Worm (Caenorhabditis elegans): Measurements from ENCODE around the gene nhr-11.

Gene nhr-11

ce11 chrIV:9040393-9040792 lies 29.4 kb upstream of the nhr-11 start, which contains the start of gene Y73F4A.3:
Gene Y73F4A.3 (minus strand): TSS chrIV:9040493.
- TF ChIP-seq snpc-4 (tag; optimal IDR thresholded peaks at IDR 0.05) (no peak), pha-4 (tag; optimal IDR thresholded peaks at IDR 0.05) (peak; percentile 62), fos-1 (tag; optimal IDR thresholded peaks at IDR 0.05) (no peak)

DNA sequence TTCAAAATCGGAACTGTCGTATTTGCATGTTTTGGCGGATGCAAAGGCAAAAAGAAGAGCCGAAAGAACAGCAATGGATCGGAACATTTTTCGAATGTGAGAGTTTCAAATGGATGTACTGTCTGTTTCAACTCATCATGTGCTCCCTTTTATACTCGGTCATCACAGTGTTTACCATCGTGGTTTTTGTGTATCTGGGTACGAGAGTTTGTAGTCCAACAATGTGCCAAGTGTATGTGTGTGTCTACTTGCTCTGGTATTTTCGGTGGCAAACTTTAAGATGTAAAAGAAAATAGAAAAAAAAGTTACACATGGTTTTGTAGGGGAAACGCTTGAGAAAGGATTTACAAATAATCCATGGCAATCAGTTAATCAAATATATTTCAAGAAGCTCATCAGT lies 26.6 kb upstream of the nhr-11 start, which contains the start of gene Y73F4A.2:
TSS of gene Y73F4A.2 (minus strand) at position 124 of the 400 bp plus-strand sequence.
- no peak for TF ChIP-seq nhr-25 (tag; optimal IDR thresholded peaks at IDR 0.05)
- TF ChIP-seq pha-4 (tag; optimal IDR thresholded peaks at IDR 0.05), result peak; percentile 86

ce11 chrIV:9045252-9045651 lies 24.6 kb upstream of the nhr-11 start, which contains the start of gene Y73F4A.1:
Gene Y73F4A.1 (minus strand): TSS chrIV:9045352.
- TF ChIP-seq snpc-4 (tag; optimal IDR thresholded peaks at IDR 0.05), result no peak
- TF ChIP-seq fkh-2 (tag; optimal IDR thresholded peaks at IDR 0.05), result no peak
- TF ChIP-seq nhr-11 (tag; optimal IDR thresholded peaks at IDR 0.05), result no peak
- no peak for TF ChIP-seq nhr-237 (tag; optimal IDR thresholded peaks at IDR 0.05)

ce11 chrIV:9051036-9051435 lies 18.8 kb upstream of the nhr-11 start:
- no peak for TF ChIP-seq fkh-2 (tag; optimal IDR thresholded peaks at IDR 0.05)
- no peak for TF ChIP-seq sea-2 (GFP tag; optimal IDR thresholded peaks at IDR 0.05)
- TF ChIP-seq nhr-25 (tag; optimal IDR thresholded peaks at IDR 0.05), result no peak
- no peak for TF ChIP-seq egl-5 (tag; optimal IDR thresholded peaks at IDR 0.05)
- TF ChIP-seq ama-1 (optimal IDR thresholded peaks at IDR 0.05), result no peak
- no peak for TF ChIP-seq nhr-23 (tag; optimal IDR thresholded peaks at IDR 0.05)
- no peak for TF ChIP-seq nhr-76 (tag; optimal IDR thresholded peaks at IDR 0.05)
- no peak for TF ChIP-seq nhr-67 (tag; optimal IDR thresholded peaks at IDR 0.05)
- no peak for TF ChIP-seq nhr-43 (tag; optimal IDR thresholded peaks at IDR 0.05; ENCODE audit: poor library complexity, severe bottlenecking)
- TF ChIP-seq mml-1 (tag; optimal IDR thresholded peaks at IDR 0.05), result no peak
- no peak for TF ChIP-seq nhr-11 (tag; optimal IDR thresholded peaks at IDR 0.05)
- TF ChIP-seq nhr-77 (tag; optimal IDR thresholded peaks at IDR 0.05), result no peak

DNA sequence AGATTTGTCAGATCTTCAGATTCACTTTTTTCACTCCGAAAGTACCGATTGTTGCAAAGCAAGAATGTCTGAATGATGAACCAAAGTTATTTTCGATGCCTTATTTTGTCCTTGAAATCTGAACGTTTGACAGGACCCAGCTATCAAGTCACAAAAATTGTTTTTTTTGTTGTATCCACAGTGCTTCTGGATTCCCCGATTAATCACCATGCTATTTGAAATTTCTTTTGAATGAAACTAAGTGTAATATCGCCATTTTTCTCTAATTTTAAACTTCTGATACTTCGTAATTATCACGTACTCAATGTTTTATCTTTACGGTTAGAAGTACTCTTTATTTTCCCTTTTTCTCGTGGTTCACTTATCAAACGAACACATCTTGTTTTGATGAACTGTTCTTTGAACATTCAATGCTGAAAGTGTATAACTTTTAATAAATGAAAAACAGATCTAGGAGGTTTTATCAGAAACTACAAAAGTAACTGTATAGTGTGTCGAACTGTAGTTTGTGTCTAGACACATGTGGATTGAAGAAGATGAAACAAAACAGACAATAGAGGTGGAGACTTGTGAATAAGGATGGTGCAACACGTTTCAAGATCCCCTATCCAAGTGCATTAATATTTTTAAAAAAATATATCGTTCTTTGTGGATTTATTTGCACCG lies 18.2 kb upstream of the nhr-11 start:
- no peak for TF ChIP-seq nhr-76 (tag; optimal IDR thresholded peaks at IDR 0.05)
- TF ChIP-seq ama-1 (optimal IDR thresholded peaks at IDR 0.05), result no peak
- TF ChIP-seq nhr-67 (tag; optimal IDR thresholded peaks at IDR 0.05), result no peak
- TF ChIP-seq daf-12 (tag; optimal IDR thresholded peaks at IDR 0.05), result no peak
- TF ChIP-seq egl-27 (tag; optimal IDR thresholded peaks at IDR 0.05), result no peak
- no peak for TF ChIP-seq hmg-11 (tag; optimal IDR thresholded peaks at IDR 0.05)
- no peak for TF ChIP-seq elt-3 (tag; optimal IDR thresholded peaks at IDR 0.05)
- TF ChIP-seq nfya-1 (tag; optimal IDR thresholded peaks at IDR 0.05; ENCODE audit: insufficient read depth), result no peak
- TF ChIP-seq ZK546.5 (tag; optimal IDR thresholded peaks at IDR 0.05), result no peak
- TF ChIP-seq ceh-9 (tag; optimal IDR thresholded peaks at IDR 0.05), result no peak
- no peak for TF ChIP-seq ceh-16 (tag; optimal IDR thresholded peaks at IDR 0.05)
- TF ChIP-seq aly-2 (tag; optimal IDR thresholded peaks at IDR 0.05), result no peak
- no peak for TF ChIP-seq pha-4 (tag; optimal IDR thresholded peaks at IDR 0.05)
- no peak for TF ChIP-seq tbx-2 (tag; optimal IDR thresholded peaks at IDR 0.05)
- TF ChIP-seq R02D3.7 (tag; optimal IDR thresholded peaks at IDR 0.05), result no peak
- peak; percentile 8 for TF ChIP-seq nhr-43 (tag; optimal IDR thresholded peaks at IDR 0.05; ENCODE audit: poor library complexity, severe bottlenecking)
- peak; percentile 9 for TF ChIP-seq pqm-1 (tag; optimal IDR thresholded peaks at IDR 0.05)

DNA sequence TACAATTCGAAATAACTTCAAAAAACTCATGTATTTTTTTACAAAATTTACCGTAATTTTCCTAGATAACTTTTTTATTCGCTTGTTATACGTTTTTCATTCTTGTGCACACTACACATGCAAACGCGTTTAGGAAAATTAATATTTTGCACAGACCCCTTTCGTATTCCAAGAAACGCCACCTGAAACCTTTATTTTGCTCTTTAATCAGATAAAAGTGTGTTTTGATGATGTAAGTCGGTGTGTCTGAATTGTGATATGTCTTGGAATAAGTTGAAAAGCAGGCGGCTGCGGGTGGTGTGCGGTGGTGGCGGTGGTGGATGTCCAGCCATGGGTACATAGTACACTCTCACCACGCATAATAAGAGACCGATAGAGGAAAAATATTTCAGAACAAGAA lies 16.4 kb upstream of the nhr-11 start:
- TF ChIP-seq fkh-10 (GFP tag; optimal IDR thresholded peaks at IDR 0.05), result peak; percentile 11
- no peak for TF ChIP-seq mml-1 (tag; optimal IDR thresholded peaks at IDR 0.05)
- no peak for TF ChIP-seq fkh-2 (tag; optimal IDR thresholded peaks at IDR 0.05)
- TF ChIP-seq ztf-11 (tag; optimal IDR thresholded peaks at IDR 0.05), result no peak

ce11 chrIV:9063518-9063917 lies 6.3 kb upstream of the nhr-11 start:
- TF ChIP-seq fkh-10 (GFP tag; optimal IDR thresholded peaks at IDR 0.05), result peak; percentile 58
- peak; percentile 9 for TF ChIP-seq lin-15B (tag; optimal IDR thresholded peaks at IDR 0.05)
- TF ChIP-seq skn-1 (tag; optimal IDR thresholded peaks at IDR 0.05), result no peak
- peak; percentile 28 for TF ChIP-seq nfya-1 (tag; optimal IDR thresholded peaks at IDR 0.05; ENCODE audit: insufficient read depth)

Data from whole organism, L3 larva.